Fruit fly (Drosophila melanogaster): ENCODE measurements around the gene RIOK1.

The RIOK1 gene

dm6 chr3L:11683819-11684521 lies 35.7 kb upstream of the RIOK1 start, which contains the start of gene Sugb (continued):
- TF ChIP-seq Ets65A (GFP tag) (peak; percentile 48), CG4328 (GFP tag; optimal IDR thresholded peaks at IDR 0.05) (peak; percentile 62), CkIIα-i1 (GFP tag; IDR thresholded peaks at IDR 0.05) (no peak), tin (GFP tag; optimal IDR thresholded peaks at IDR 0.05) (peak; percentile 50), Dek (tag; optimal IDR thresholded peaks at IDR 0.05) (peak; percentile 57), CG10147 (GFP tag; optimal IDR thresholded peaks at IDR 0.05) (peak; percentile 61), prd (optimal IDR thresholded peaks at IDR 0.05) (no peak), prd (GFP tag; IDR thresholded peaks at IDR 0.05) (peak; percentile 70), CG9727 (GFP tag; optimal IDR thresholded peaks at IDR 0.05) (peak; percentile 55), CG14014 (GFP tag; IDR thresholded peaks at IDR 0.05) (peak; percentile 50; the same call in 1 of the 2 replicates), CG16813 (GFP tag; IDR thresholded peaks at IDR 0.05; ENCODE audit: partially characterized antibody) (peak; percentile 52), hth (optimal IDR thresholded peaks at IDR 0.05) (no peak), CG12071 (GFP tag; optimal IDR thresholded peaks at IDR 0.05) (peak; percentile 8), stc (GFP tag; IDR thresholded peaks at IDR 0.05) (no peak; the same call in 1 of the 2 replicates), CG10431 (GFP tag; optimal IDR thresholded peaks at IDR 0.05) (peak; percentile 87), CG2889 (GFP tag; IDR thresholded peaks at IDR 0.05) (no peak), gro (GFP tag; optimal IDR thresholded peaks at IDR 0.05) (peak; percentile 68), bsh (GFP tag; optimal IDR thresholded peaks at IDR 0.05) (peak; percentile 37 to 65), Ets97D (GFP tag; optimal IDR thresholded peaks at IDR 0.05) (peak; percentile 54), gcm2 (GFP tag; optimal IDR thresholded peaks at IDR 0.05) (peak; percentile 61), CG8089 (GFP tag; optimal IDR thresholded peaks at IDR 0.05) (peak; percentile 4), CG13424 (tag; optimal IDR thresholded peaks at IDR 0.05) (peak; percentile 72), CG13894 (tag; optimal IDR thresholded peaks at IDR 0.05) (peak; percentile 78), pum (GFP tag; optimal IDR thresholded peaks at IDR 0.05) (peak; percentile 49), Lpt (GFP tag; optimal IDR thresholded peaks at IDR 0.05) (no peak), Fer3 (tag; optimal IDR thresholded peaks at IDR 0.05) (peak; percentile 65), CG15073 (GFP tag; optimal IDR thresholded peaks at IDR 0.05) (no peak), H2.0 (GFP tag; IDR thresholded peaks at IDR 0.05) (peak; percentile 21; the same call in 1 of the 2 replicates), toy (GFP tag; IDR thresholded peaks at IDR 0.05) (no peak), HHEX (GFP tag; optimal IDR thresholded peaks at IDR 0.05) (peak; percentile 9), abd-A (tag; optimal IDR thresholded peaks at IDR 0.05) (peak; percentile 78), CG12219 (GFP tag; optimal IDR thresholded peaks at IDR 0.05) (peak; percentile 14), salm (tag; optimal IDR thresholded peaks at IDR 0.05) (peak; percentile 26), grn (GFP tag; optimal IDR thresholded peaks at IDR 0.05) (no peak), zen (tag; optimal IDR thresholded peaks at IDR 0.05) (no peak), BtbVII (GFP tag; optimal IDR thresholded peaks at IDR 0.05) (peak; percentile 55), CG3838 (GFP tag; optimal IDR thresholded peaks at IDR 0.05) (peak; percentile 56), CG12769 (tag; optimal IDR thresholded peaks at IDR 0.05) (peak; percentile 8), Rfx (GFP tag; IDR thresholded peaks at IDR 0.05) (peak; percentile 87; the same call in 1 of the 2 replicates), Optix (GFP tag; IDR thresholded peaks at IDR 0.05) (no peak; the same call in 2 of the 3 replicates), tup (GFP tag; optimal IDR thresholded peaks at IDR 0.05) (peak; percentile 7), CG10979 (tag; optimal IDR thresholded peaks at IDR 0.05) (peak; percentile 20), CG13624 (GFP tag; optimal IDR thresholded peaks at IDR 0.05) (peak; percentile 83), fd102C (GFP tag; optimal IDR thresholded peaks at IDR 0.05) (no peak), zfh2 (GFP tag; optimal IDR thresholded peaks at IDR 0.05) (peak; percentile 76), CG17912 (GFP tag; optimal IDR thresholded peaks at IDR 0.05) (no peak), Hr3 (GFP tag; optimal IDR thresholded peaks at IDR 0.05) (peak; percentile 47), Side (GFP tag; optimal IDR thresholded peaks at IDR 0.05) (peak; percentile 46), ranshi (GFP tag; IDR thresholded peaks at IDR 0.05) (peak; percentile 27; the same call in 1 of the 2 replicates), wor (GFP tag; IDR thresholded peaks at IDR 0.05) (no peak)
